Fruit fly (Drosophila melanogaster) whole organism, prepupa: ENCODE data around the gene CG13003.

ENCODE experiments used
- Blimp-1 ChIP-seq: fragments of 200-800 bp; sonication (Bioruptor generic); optimal IDR thresholded peaks from 3 replicates; lab custom pipeline; 2017; ENCODE audit warnings: missing biosample characterization, missing genetic modification characterization, mild to moderate bottlenecking, moderate library complexity, missing genetic modification reagents
- CG10631 ChIP-seq: fragments of 200-800 bp; sonication (Bioruptor generic); optimal IDR thresholded peaks from 2 replicates; lab custom pipeline; 2016; ENCODE audit warnings: missing biosample characterization, missing genetic modification characterization
- CG10669 ChIP-seq: fragments of 200-800 bp; sonication (Bioruptor generic); optimal IDR thresholded peaks from 3 replicates; lab custom pipeline; 2018; ENCODE audit warnings: missing biosample characterization, mild to moderate bottlenecking, missing genetic modification characterization, moderate library complexity
- CG11294 ChIP-seq: fragments of 200-800 bp; sonication (Bioruptor generic); IDR thresholded peaks from 2 replicates; pipeline ENCODE4 v1.3.6; 2022; ENCODE audit warnings: missing biosample characterization, missing genetic modification characterization
- CG11902 ChIP-seq: fragments of 200-800 bp; sonication (Bioruptor generic); optimal IDR thresholded peaks from 3 replicates; lab custom pipeline; 2016; ENCODE audit warnings: missing biosample characterization, missing genetic modification characterization
- CG1621 ChIP-seq: fragments of 200-800 bp; sonication (Bioruptor generic); optimal IDR thresholded peaks from 3 replicates; lab custom pipeline; 2018; ENCODE audit warnings: missing biosample characterization, mild to moderate bottlenecking, missing genetic modification characterization
- CG16779 ChIP-seq: fragments of 200-800 bp; sonication (Bioruptor generic); optimal IDR thresholded peaks from 3 replicates; lab custom pipeline; 2017; ENCODE audit warnings: missing biosample characterization, mild to moderate bottlenecking, missing genetic modification characterization
- CG3032 ChIP-seq: fragments of 200-800 bp; optimal IDR thresholded peaks from 2 replicates; lab custom pipeline; 2019; ENCODE audit warnings: missing biosample characterization, mild to moderate bottlenecking, missing genetic modification characterization, moderate library complexity
- CG31627 ChIP-seq: fragments of 200-800 bp; sonication (Bioruptor generic); optimal IDR thresholded peaks from 3 replicates; lab custom pipeline; 2016; ENCODE audit warnings: missing biosample characterization, missing genetic modification characterization
- CG32006 ChIP-seq: fragments of 200-800 bp; sonication (Bioruptor generic); optimal IDR thresholded peaks from 3 replicates; lab custom pipeline; 2017; ENCODE audit warnings: missing biosample characterization, mild to moderate bottlenecking, missing genetic modification characterization
- CG34406 ChIP-seq: fragments of 200-800 bp; sonication (Bioruptor generic); optimal IDR thresholded peaks from 3 replicates; lab custom pipeline; 2016; ENCODE audit warnings: missing biosample characterization, missing genetic modification characterization
- CG3919 ChIP-seq: fragments of 200-800 bp; sonication (Bioruptor generic); optimal IDR thresholded peaks from 3 replicates; lab custom pipeline; 2016; ENCODE audit warnings: missing biosample characterization, missing genetic modification characterization
- CG6276 ChIP-seq: fragments of 200-800 bp; sonication (Bioruptor generic); optimal IDR thresholded peaks from 2 replicates; lab custom pipeline; 2017; ENCODE audit warnings: missing biosample characterization, mild to moderate bottlenecking, missing genetic modification characterization
- CG6854 ChIP-seq: fragments of 200-800 bp; sonication (Bioruptor generic); optimal IDR thresholded peaks from 2 replicates; lab custom pipeline; 2017; ENCODE audit warnings: missing biosample characterization, mild to moderate bottlenecking, missing genetic modification characterization
- CG8119 ChIP-seq: fragments of 200-800 bp; sonication (Bioruptor generic); IDR thresholded peaks from 3 replicates; pipeline ENCODE4 v1.3.6; 2022; ENCODE audit warnings: missing biosample characterization, missing genetic modification characterization
- CG8319 ChIP-seq: fragments of 200-800 bp; sonication (Bioruptor generic); optimal IDR thresholded peaks from 3 replicates; lab custom pipeline; 2016; ENCODE audit warnings: missing biosample characterization, missing genetic modification characterization
- CG8632 ChIP-seq: fragments of 200-800 bp; sonication (Bioruptor generic); optimal IDR thresholded peaks from 3 replicates; lab custom pipeline; 2016; ENCODE audit warnings: missing biosample characterization, missing genetic modification characterization
- CG9139 ChIP-seq: fragments of 200-800 bp; sonication (Bioruptor generic); optimal IDR thresholded peaks from 3 replicates; lab custom pipeline; 2017; ENCODE audit warnings: missing biosample characterization, mild to moderate bottlenecking, missing genetic modification characterization
- Eip75B ChIP-seq: fragments of 200-800 bp; sonication (Bioruptor generic); optimal IDR thresholded peaks from 3 replicates; lab custom pipeline; 2016; ENCODE audit warnings: missing biosample characterization, missing genetic modification characterization
- Eip78C ChIP-seq: fragments of 200-800 bp; sonication (Bioruptor generic); peaks from one replicate; lab custom pipeline; 2016; ENCODE audit warnings: missing biosample characterization, missing genetic modification characterization
- Eip93F ChIP-seq: fragments of 200-800 bp; sonication (Bioruptor generic); optimal IDR thresholded peaks from 2 replicates; lab custom pipeline; 2016; ENCODE audit warnings: missing biosample characterization, mild to moderate bottlenecking, missing genetic modification characterization
- Ets21C ChIP-seq: fragments of 200-800 bp; sonication (Bioruptor generic); optimal IDR thresholded peaks from 3 replicates; lab custom pipeline; 2016; ENCODE audit warnings: missing biosample characterization, missing genetic modification characterization
- Ets96B ChIP-seq: fragments of 200-800 bp; optimal IDR thresholded peaks from 2 replicates; lab custom pipeline; 2019; ENCODE audit warnings: missing biosample characterization, mild to moderate bottlenecking, missing genetic modification characterization, moderate library complexity
- Gug ChIP-seq: fragments of 200-800 bp; sonication (Bioruptor generic); IDR thresholded peaks from 2 replicates; pipeline ENCODE4 v1.3.6; 2022; ENCODE audit warnings: missing biosample characterization, missing genetic modification characterization
- Hr38 ChIP-seq: sonication (Bioruptor generic); optimal IDR thresholded peaks from 2 replicates; lab custom pipeline; 2016; ENCODE audit warnings: missing biosample characterization, missing genetic modification characterization
- Hr4 ChIP-seq: fragments of 200-800 bp; sonication (Bioruptor generic); optimal IDR thresholded peaks from 3 replicates; lab custom pipeline; 2016; ENCODE audit warnings: missing biosample characterization, missing genetic modification characterization
- Lpt ChIP-seq: fragments of 200-800 bp; sonication (Bioruptor generic); optimal IDR thresholded peaks from 3 replicates; lab custom pipeline; 2016; ENCODE audit warnings: missing biosample characterization, missing genetic modification characterization
- Met ChIP-seq: fragments of 200-800 bp; sonication (Bioruptor generic); optimal IDR thresholded peaks from 3 replicates; lab custom pipeline; 2016; ENCODE audit warnings: missing biosample characterization, missing genetic modification characterization
- OdsH ChIP-seq: fragments of 200-800 bp; sonication (Bioruptor generic); optimal IDR thresholded peaks from 3 replicates; lab custom pipeline; 2016; ENCODE audit warnings: missing biosample characterization, missing genetic modification characterization
- Smox ChIP-seq: fragments of 200-800 bp; sonication (Bioruptor generic); optimal IDR thresholded peaks from 3 replicates; lab custom pipeline; 2016; ENCODE audit warnings: missing biosample characterization, missing genetic modification characterization
- Sox102F ChIP-seq: fragments of 200-800 bp; sonication (Bioruptor generic); optimal IDR thresholded peaks from 2 replicates; lab custom pipeline; 2016; ENCODE audit warnings: missing biosample characterization, mild to moderate bottlenecking, missing genetic modification characterization
- Sox14 ChIP-seq: fragments of 200-800 bp; sonication (Bioruptor generic); optimal IDR thresholded peaks from 3 replicates; lab custom pipeline; 2016; ENCODE audit warnings: missing biosample characterization, missing genetic modification characterization
- achi ChIP-seq: fragments of 200-800 bp; sonication (Bioruptor generic); optimal IDR thresholded peaks from 3 replicates; lab custom pipeline; 2016; ENCODE audit warnings: missing biosample characterization, missing genetic modification characterization
- acj6 ChIP-seq: fragments of 200-800 bp; sonication (Bioruptor generic); optimal IDR thresholded peaks from 3 replicates; lab custom pipeline; 2016; ENCODE audit warnings: missing biosample characterization, missing genetic modification characterization
- cyc ChIP-seq: fragments of 200-800 bp; sonication (Bioruptor generic); optimal IDR thresholded peaks from 3 replicates; lab custom pipeline; 2016; ENCODE audit warnings: missing biosample characterization, missing genetic modification characterization
- dac ChIP-seq: fragments of 200-800 bp; sonication (Bioruptor generic); optimal IDR thresholded peaks from 2 replicates; lab custom pipeline; 2017; ENCODE audit warnings: missing biosample characterization, mild to moderate bottlenecking, missing genetic modification characterization
- dsx ChIP-seq: fragments of 200-800 bp; optimal IDR thresholded peaks from 3 replicates; lab custom pipeline; 2019; ENCODE audit warnings: missing biosample characterization, mild to moderate bottlenecking, missing genetic modification characterization, moderate library complexity; ENCODE audit not compliant: poor library complexity, severe bottlenecking
- esn ChIP-seq: fragments of 200-800 bp; sonication (Bioruptor generic); optimal IDR thresholded peaks from 2 replicates; lab custom pipeline; 2016; ENCODE audit warnings: missing biosample characterization, mild to moderate bottlenecking, missing genetic modification characterization, moderate library complexity
- fd59A ChIP-seq: fragments of 200-800 bp; sonication (Bioruptor generic); optimal IDR thresholded peaks from 2 replicates; lab custom pipeline; 2017; ENCODE audit warnings: missing biosample characterization, mild to moderate bottlenecking, missing genetic modification characterization, missing genetic modification reagents
- fkh ChIP-seq: fragments of 200-800 bp; sonication (Bioruptor generic); optimal IDR thresholded peaks from 3 replicates; lab custom pipeline; 2017; ENCODE audit warnings: missing biosample characterization, mild to moderate bottlenecking, missing genetic modification characterization, moderate library complexity
- pdm3 ChIP-seq: fragments of 200-800 bp; sonication (Bioruptor generic); optimal IDR thresholded peaks from 3 replicates; lab custom pipeline; 2016; ENCODE audit warnings: missing biosample characterization, missing genetic modification characterization
- salr ChIP-seq, 2 experiments: fragments of 200-800 bp; sonication (Bioruptor generic); optimal IDR thresholded peaks; 3 replicates each; lab custom pipeline; 2016 to 2018; ENCODE audit warnings: missing biosample characterization in 2 of 2, missing genetic modification characterization in 2 of 2, mild to moderate bottlenecking in 1 of 2
- spab ChIP-seq: fragments of 200-800 bp; sonication (Bioruptor generic); optimal IDR thresholded peaks from 2 replicates; lab custom pipeline; 2017; ENCODE audit warnings: missing biosample characterization, mild to moderate bottlenecking, missing genetic modification characterization, missing genetic modification reagents
- svp ChIP-seq: fragments of 200-800 bp; sonication (Bioruptor generic); peaks from one replicate; lab custom pipeline; 2016; ENCODE audit warnings: missing biosample characterization, missing genetic modification characterization
- topi ChIP-seq: fragments of 200-800 bp; sonication (Bioruptor generic); optimal IDR thresholded peaks from 3 replicates; lab custom pipeline; 2016; ENCODE audit warnings: missing biosample characterization, missing genetic modification characterization
- vri ChIP-seq: fragments of 200-800 bp; sonication (Bioruptor generic); optimal IDR thresholded peaks from 3 replicates; lab custom pipeline; 2016; ENCODE audit warnings: missing biosample characterization, mild to moderate bottlenecking, missing genetic modification characterization

CG13003 gene

DNA sequence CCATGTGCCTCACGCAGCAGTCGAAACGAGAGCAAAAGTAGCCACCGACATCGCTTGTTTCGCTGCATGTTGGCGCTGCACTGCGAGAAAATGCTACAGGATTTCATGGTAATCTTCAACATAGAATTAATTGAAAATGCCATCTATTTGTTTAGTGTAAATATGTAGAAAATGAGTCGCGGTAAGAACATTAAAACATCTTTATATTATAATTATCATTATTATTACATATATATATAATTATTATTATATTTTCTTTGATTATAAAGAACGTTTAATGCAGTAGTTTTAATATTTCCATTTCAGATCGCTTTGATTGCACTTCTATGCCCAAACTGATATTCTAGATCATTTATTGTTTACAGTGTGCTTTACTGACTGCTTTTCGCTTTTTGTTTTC, 3.3 kb downstream of the CG13003 start (continued):
- TF ChIP-seq Gug (no peak), cyc (GFP tag; lab: Kevin White, UChicago) (no peak), vri (no peak), CG8632 (GFP tag; lab: Kevin White, UChicago) (peak; percentile 73), Ets96B (tag; lab: Kevin White, UChicago) (peak; percentile 22), CG16779 (tag; lab: Kevin White, UChicago) (peak; percentile 29), svp (GFP tag; lab: Kevin White, UChicago) (peak; percentile 55), CG3919 (GFP tag; lab: Kevin White, UChicago) (peak; percentile 31), CG31627 (GFP tag; lab: Kevin White, UChicago) (no peak), Lpt (GFP tag; lab: Kevin White, UChicago) (peak; percentile 25), CG11294 (GFP tag; lab: Robert Waterston, UW) (peak; percentile 36), fd59A (GFP tag; lab: Kevin White, UChicago) (no peak), salr (GFP tag; optimal IDR thresholded peaks at IDR 0.05; lab: Kevin White, UChicago) (peak in 1 of 2 experiments; percentile 21), Hr4 (peak; percentile 41), Sox14 (GFP tag; lab: Kevin White, UChicago) (no peak), pdm3 (no peak), CG32006 (peak; percentile 92), CG1621 (tag; lab: Kevin White, UChicago) (no peak), CG6276 (GFP tag; lab: Kevin White, UChicago) (peak; percentile 76), Eip93F (no peak), esn (GFP tag; lab: Kevin White, UChicago) (peak; percentile 27), CG8319 (GFP tag; lab: Kevin White, UChicago) (peak; percentile 12), CG34406 (peak; percentile 71), CG3032 (tag; lab: Kevin White, UChicago) (peak; percentile 49), dsx (GFP tag; lab: Kevin White, UChicago) (peak; percentile 43), Hr38 (GFP tag; lab: Kevin White, UChicago) (no peak), CG10669 (GFP tag; lab: Kevin White, UChicago) (peak; percentile 7)

DNA sequence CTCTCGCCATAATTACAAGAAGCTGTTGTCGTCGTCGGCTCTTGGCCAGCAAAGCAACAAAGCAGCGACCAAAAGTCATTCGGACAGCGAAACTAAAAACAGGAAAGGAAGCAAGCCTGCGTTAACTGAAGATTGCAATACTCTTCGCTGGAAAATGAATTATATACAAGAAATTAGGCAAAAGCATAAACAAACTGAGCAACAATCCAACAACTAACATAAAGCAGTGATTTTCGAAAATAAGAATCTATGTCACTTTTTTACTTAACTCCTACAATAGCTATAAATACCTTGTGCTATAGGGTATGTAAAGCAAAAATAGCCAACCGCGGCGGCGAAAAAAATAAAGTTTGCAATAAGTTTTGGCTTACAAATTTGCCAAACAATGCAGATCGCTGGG, 4.5 kb downstream of the CG13003 start:
- TF ChIP-seq Eip78C (peak; percentile 96), achi (GFP tag; lab: Kevin White, UChicago) (peak; percentile 77), CG8319 (GFP tag; lab: Kevin White, UChicago) (peak; percentile 50), esn (GFP tag; lab: Kevin White, UChicago) (peak; percentile 77), CG34406 (peak; percentile 73), svp (GFP tag; lab: Kevin White, UChicago) (peak; percentile 72), Ets21C (GFP tag; lab: Kevin White, UChicago) (peak; percentile 39), fd59A (GFP tag; lab: Kevin White, UChicago) (peak; percentile 76), CG8632 (GFP tag; lab: Kevin White, UChicago) (peak; percentile 75), Ets96B (tag; lab: Kevin White, UChicago) (peak; percentile 83), CG8119 (GFP tag; lab: Robert Waterston, UW) (peak; percentile 87), dsx (GFP tag; lab: Kevin White, UChicago) (peak; percentile 84), cyc (GFP tag; lab: Kevin White, UChicago) (peak; percentile 20), Sox14 (GFP tag; lab: Kevin White, UChicago) (peak; percentile 82), CG10631 (GFP tag; lab: Kevin White, UChicago) (peak; percentile 78), Gug (peak; percentile 69), OdsH (GFP tag; lab: Kevin White, UChicago) (peak; percentile 74), CG16779 (tag; lab: Kevin White, UChicago) (peak; percentile 53), Hr4 (peak; percentile 85), dac (GFP tag; lab: Kevin White, UChicago) (peak; percentile 59), CG10669 (GFP tag; lab: Kevin White, UChicago) (peak; percentile 78), fkh (GFP tag; lab: Kevin White, UChicago) (no peak), CG6276 (GFP tag; lab: Kevin White, UChicago) (peak; percentile 76), CG9139 (GFP tag; lab: Kevin White, UChicago) (peak; percentile 52), Eip75B (GFP tag; lab: Kevin White, UChicago) (peak; percentile 74), Lpt (GFP tag; lab: Kevin White, UChicago) (peak; percentile 82), topi (GFP tag; lab: Kevin White, UChicago) (peak; percentile 58), Sox102F (peak; percentile 65), Met (GFP tag; lab: Kevin White, UChicago) (peak; percentile 50), spab (peak; percentile 72), CG11902 (GFP tag; lab: Kevin White, UChicago) (peak; percentile 53), Eip93F (no peak), vri (peak; percentile 24), CG1621 (tag; lab: Kevin White, UChicago) (peak; percentile 79), CG3032 (tag; lab: Kevin White, UChicago) (peak; percentile 77), Blimp-1 (GFP tag; lab: Kevin White, UChicago) (no peak), CG6854 (no peak), Smox (GFP tag; lab: Kevin White, UChicago) (peak; percentile 48), acj6 (GFP tag; lab: Kevin White, UChicago) (peak; percentile 76), CG11294 (GFP tag; lab: Robert Waterston, UW) (peak; percentile 49)
